Worm (Caenorhabditis elegans): ENCODE data around the gene dhrs-4.

dhrs-4 gene

DNA sequence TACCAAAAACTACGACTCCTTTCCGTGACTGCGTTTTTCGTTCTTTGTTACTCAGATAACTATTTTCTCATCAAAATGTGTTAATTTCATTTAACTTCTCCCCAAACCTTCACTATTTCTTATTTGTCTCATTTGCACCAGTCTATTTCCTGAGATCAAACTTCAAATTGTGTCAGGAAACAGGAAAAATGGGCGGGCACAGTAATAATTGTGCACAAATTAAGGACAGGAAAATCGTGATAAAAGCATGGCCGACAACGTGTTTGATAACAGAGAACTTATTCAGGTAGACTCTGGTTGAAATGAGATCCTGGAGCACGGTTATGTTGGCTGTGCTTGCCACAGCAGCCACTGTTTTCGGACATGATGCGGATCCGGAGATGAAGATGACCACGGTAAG, 2.7 kb upstream of the dhrs-4 start, which contains the start of gene lipl-1:
Gene lipl-1, plus strand, starts transcription at position 282 of the 400 bp plus-strand sequence.
- TF ChIP-seq flt-1 (GFP tag; IDR thresholded peaks at IDR 0.05) (no peak), med-1 (GFP tag; optimal IDR thresholded peaks at IDR 0.05; ENCODE audit: insufficient read depth) (no peak), klf-2 (GFP tag; conservative IDR thresholded peaks at IDR 0.05) (no peak), T22C8.4 (GFP tag; IDR thresholded peaks at IDR 0.05) (no peak)

DNA sequence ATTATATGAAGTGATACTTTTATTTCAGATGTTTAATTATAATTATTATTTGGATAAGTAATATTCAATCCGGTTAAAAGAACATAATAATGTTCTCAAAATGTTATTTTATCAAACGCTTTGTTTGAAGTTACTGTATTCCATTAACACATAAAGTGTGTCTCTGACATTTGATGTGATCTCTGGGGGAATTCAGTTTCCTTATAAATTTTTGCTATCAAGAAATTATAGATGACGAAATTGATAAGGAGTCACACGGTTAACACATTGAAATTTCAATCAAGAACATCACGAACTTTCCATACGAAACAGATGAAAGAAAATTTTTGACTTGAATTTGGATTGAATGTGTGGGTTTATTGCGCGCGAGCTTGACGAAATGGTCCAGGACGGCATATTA, 728 bp upstream of the dhrs-4 start:
- TF ChIP-seq T22C8.4 (GFP tag; IDR thresholded peaks at IDR 0.05) (no peak), flt-1 (GFP tag; IDR thresholded peaks at IDR 0.05) (no peak), med-1 (GFP tag; optimal IDR thresholded peaks at IDR 0.05; ENCODE audit: insufficient read depth) (no peak), ref-1 (GFP tag; conservative IDR thresholded peaks at IDR 0.05) (no peak), ztf-29 (GFP tag; IDR thresholded peaks at IDR 0.05) (no peak), tab-1 (GFP tag; IDR thresholded peaks at IDR 0.05) (no peak), klf-2 (GFP tag; conservative IDR thresholded peaks at IDR 0.05) (no peak), cog-1 (tag; optimal IDR thresholded peaks at IDR 0.05) (no peak), ztf-23 (GFP tag; IDR thresholded peaks at IDR 0.05) (no peak)

DNA sequence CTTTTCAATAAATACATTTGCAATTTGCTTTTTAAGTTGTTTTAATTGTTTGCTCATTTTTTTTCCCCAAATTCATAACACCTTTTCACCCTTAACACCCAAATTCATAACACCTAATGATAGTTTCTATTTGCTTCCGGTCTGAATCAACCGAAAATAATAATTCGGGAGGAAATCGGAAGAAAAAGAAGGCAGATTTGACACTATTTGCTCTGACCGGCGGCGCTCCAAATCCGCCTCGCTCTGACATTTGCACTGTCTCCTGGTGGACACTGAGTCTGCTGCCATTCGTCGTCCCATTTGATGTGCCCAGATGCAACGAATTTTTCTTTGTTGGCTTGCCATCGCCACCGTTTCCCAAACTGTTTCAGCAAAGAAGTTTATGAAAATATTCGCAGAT, 1.7 kb downstream of the dhrs-4 start, which contains the start of gene pqn-67:
Gene pqn-67, plus strand, starts transcription at position 301 of the 400 bp plus-strand sequence.
- no peak for TF ChIP-seq ztf-29 (GFP tag; IDR thresholded peaks at IDR 0.05)
- TF ChIP-seq klf-2 (GFP tag; conservative IDR thresholded peaks at IDR 0.05): no peak
- no peak for TF ChIP-seq T22C8.4 (GFP tag; IDR thresholded peaks at IDR 0.05)
- TF ChIP-seq flt-1 (GFP tag; IDR thresholded peaks at IDR 0.05): no peak
- TF ChIP-seq med-1 (GFP tag; optimal IDR thresholded peaks at IDR 0.05; ENCODE audit: insufficient read depth): no peak
- TF ChIP-seq ztf-23 (GFP tag; IDR thresholded peaks at IDR 0.05): no peak
- no peak for TF ChIP-seq tab-1 (GFP tag; IDR thresholded peaks at IDR 0.05)
- no peak for TF ChIP-seq cog-1 (tag; optimal IDR thresholded peaks at IDR 0.05)
- no peak for TF ChIP-seq ref-1 (GFP tag; conservative IDR thresholded peaks at IDR 0.05)

DNA sequence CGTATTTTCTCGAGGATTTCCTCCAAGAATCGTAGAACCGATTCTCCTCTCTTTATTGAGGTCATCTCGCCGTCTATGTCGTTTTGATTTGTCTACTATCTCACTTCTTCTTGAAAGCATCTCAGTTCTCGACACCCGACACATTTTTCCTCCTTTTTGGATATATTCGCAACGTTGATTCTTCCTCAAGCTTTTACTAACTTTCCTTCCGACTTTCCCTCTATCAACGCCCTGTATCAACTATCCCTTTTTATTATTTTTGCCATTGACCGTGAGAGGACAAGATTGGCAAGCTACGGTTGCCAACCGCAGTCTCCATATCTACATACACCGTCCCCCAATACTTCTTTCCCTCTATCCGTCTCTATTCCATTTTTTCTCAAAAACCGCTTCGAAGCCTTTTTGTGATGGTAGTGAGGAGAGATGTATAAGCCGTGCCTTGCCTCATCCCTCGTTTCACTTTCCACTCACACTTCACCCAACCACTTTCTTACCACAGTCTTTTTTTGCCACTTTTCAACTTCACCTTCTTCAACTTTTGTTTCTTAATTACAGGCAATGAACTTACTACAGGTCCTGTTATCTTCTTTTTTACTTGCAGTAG, 6.6 kb downstream of the dhrs-4 start, which contains the start of gene T16G1.2:
Gene T16G1.2, plus strand, starts transcription at position 554 of the 604 bp plus-strand sequence.
- no peak for TF ChIP-seq cog-1 (tag; optimal IDR thresholded peaks at IDR 0.05)
- no peak for TF ChIP-seq ref-1 (GFP tag; conservative IDR thresholded peaks at IDR 0.05)

DNA sequence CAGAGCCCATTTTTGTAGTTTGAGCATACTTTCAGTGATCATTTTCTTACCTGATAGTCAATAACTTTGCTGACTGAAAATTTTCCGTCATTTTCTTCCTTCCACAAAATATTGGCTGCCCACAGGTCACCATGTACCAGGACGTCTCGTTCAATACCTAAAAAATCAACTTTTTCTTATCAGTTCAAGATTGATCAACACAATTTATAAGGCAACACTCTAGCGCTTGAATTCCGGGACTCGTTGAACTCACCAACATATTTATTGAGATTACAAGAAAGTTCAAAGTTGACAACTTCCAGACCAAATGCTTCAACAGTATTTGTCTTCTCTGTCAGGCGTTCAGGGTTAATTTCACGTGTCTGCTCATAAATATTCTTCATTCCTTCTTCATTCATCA, 11.2 kb downstream of the dhrs-4 start:
- TF ChIP-seq med-1 (GFP tag; optimal IDR thresholded peaks at IDR 0.05; ENCODE audit: insufficient read depth) (no peak), tab-1 (GFP tag; IDR thresholded peaks at IDR 0.05) (no peak), klf-2 (GFP tag; conservative IDR thresholded peaks at IDR 0.05) (no peak), ztf-29 (GFP tag; IDR thresholded peaks at IDR 0.05) (no peak), T22C8.4 (GFP tag; IDR thresholded peaks at IDR 0.05) (no peak)

DNA sequence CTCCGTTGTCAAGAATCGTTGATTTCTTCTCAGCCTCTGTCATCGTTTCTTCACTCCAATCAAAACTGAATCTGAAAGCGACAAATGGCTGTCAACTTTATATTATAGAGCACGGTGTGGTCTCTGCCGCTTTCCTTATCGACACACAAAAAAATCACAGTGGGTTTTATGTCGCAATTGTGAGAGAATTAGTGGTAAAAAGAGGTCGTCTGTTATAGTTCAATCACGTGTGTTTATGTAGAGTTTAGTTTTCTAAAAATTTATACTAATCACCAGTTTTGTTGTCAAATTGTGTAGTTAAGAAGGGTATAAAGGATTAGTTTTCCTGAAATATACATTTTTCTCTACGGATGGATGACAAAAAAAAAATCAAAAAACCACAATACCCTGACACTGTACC, 12.6 kb downstream of the dhrs-4 start, which contains the start of gene T16G1.7:
Gene T16G1.7, minus strand, starts transcription at position 137 of the 400 bp plus-strand sequence.
- TF ChIP-seq ztf-29 (GFP tag; IDR thresholded peaks at IDR 0.05) (no peak), klf-2 (GFP tag; conservative IDR thresholded peaks at IDR 0.05) (no peak), cog-1 (tag; optimal IDR thresholded peaks at IDR 0.05) (no peak), flt-1 (GFP tag; IDR thresholded peaks at IDR 0.05) (no peak), tab-1 (GFP tag; IDR thresholded peaks at IDR 0.05) (no peak), ref-1 (GFP tag; conservative IDR thresholded peaks at IDR 0.05) (no peak), ztf-23 (GFP tag; IDR thresholded peaks at IDR 0.05) (no peak), med-1 (GFP tag; optimal IDR thresholded peaks at IDR 0.05; ENCODE audit: insufficient read depth) (no peak), T22C8.4 (GFP tag; IDR thresholded peaks at IDR 0.05) (no peak)

DNA sequence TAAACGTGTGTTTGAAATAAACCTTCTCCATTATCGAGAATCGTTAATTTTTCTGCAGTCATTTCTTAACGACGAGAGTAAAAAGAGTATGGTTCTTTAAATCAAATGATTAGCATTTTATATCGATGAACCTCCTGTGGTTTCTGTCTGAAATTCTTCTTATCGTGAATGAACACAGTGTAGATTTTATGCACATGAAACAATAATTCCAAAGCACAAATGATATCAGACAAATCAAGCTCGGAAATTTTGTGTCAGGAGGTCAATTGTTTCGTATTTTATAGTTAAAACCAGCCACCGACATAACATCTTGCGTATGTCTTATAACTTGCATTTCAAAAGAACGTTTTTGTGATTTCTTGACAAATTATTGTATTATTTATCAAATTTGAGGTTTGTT, 14.7 kb downstream of the dhrs-4 start, which contains the start of gene T16G1.6:
Gene T16G1.6, minus strand, starts transcription at position 77 of the 400 bp plus-strand sequence.
- TF ChIP-seq tab-1 (GFP tag; IDR thresholded peaks at IDR 0.05): no peak
- TF ChIP-seq flt-1 (GFP tag; IDR thresholded peaks at IDR 0.05): no peak
- no peak for TF ChIP-seq ztf-29 (GFP tag; IDR thresholded peaks at IDR 0.05)
- TF ChIP-seq ref-1 (GFP tag; conservative IDR thresholded peaks at IDR 0.05): no peak
- no peak for TF ChIP-seq ztf-23 (GFP tag; IDR thresholded peaks at IDR 0.05)
- TF ChIP-seq T22C8.4 (GFP tag; IDR thresholded peaks at IDR 0.05): no peak
- no peak for TF ChIP-seq klf-2 (GFP tag; conservative IDR thresholded peaks at IDR 0.05)
- no peak for TF ChIP-seq med-1 (GFP tag; optimal IDR thresholded peaks at IDR 0.05; ENCODE audit: insufficient read depth)

DNA sequence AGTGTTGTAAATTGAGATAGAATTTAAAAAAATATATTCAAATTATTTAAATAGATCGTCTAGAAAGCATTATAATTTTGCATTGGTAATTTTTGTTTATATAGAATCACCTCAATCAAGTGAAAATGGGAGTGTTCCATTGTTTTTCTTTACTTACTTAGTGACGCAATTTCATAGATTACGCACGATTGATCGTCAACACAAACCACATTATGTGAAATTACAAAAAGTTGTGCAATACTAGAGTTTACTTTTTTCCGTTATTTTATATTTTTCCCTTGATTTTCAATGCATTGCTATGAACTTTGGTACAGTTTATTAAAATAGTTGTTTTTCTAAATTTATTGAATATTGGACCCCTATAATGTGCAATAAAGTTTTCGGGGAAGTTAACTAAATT, 17.0 kb downstream of the dhrs-4 start, which contains the start of gene T16G1.5:
Gene T16G1.5, minus strand, starts transcription at position 119 of the 400 bp plus-strand sequence.
- TF ChIP-seq ztf-23 (GFP tag; IDR thresholded peaks at IDR 0.05) (no peak), tab-1 (GFP tag; IDR thresholded peaks at IDR 0.05) (no peak), ztf-29 (GFP tag; IDR thresholded peaks at IDR 0.05) (no peak), cog-1 (tag; optimal IDR thresholded peaks at IDR 0.05) (no peak), T22C8.4 (GFP tag; IDR thresholded peaks at IDR 0.05) (no peak), med-1 (GFP tag; optimal IDR thresholded peaks at IDR 0.05; ENCODE audit: insufficient read depth) (no peak), ref-1 (GFP tag; conservative IDR thresholded peaks at IDR 0.05) (no peak), flt-1 (GFP tag; IDR thresholded peaks at IDR 0.05) (no peak), klf-2 (GFP tag; conservative IDR thresholded peaks at IDR 0.05) (no peak)

DNA sequence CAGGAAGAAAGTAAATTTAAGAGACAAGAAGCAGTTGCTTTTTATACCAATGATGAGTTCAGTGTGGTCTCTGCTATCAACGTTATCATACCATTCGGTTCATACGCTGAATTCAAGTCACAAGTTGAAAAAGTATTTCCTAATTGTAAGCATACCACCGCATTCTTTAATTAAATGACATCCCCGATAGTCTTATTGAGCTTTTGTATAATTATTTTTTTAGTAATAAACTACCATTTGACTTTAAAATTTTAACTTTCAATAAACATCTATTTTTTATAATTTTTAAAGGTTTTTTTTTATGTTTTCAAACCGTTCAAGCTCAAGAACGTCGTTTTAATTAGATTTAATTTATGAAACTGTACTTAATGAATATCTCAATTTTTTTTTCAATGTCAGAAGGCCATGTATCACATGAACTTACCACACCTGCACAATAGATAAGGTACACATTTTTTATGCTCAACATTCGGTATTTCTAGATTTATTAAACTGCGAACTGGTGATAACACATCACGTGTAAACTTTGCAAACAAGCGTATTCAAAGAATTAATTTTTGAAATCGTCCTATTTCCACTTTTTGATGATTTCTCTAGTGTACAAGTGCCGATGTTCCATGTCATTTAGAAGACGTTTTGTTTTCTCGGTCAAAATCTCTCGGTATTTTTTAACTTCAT, 19.5 kb downstream of the dhrs-4 start, which contains the start of gene T16G1.4:
Gene T16G1.4, minus strand, starts transcription at position 51 of the 678 bp plus-strand sequence.
- TF ChIP-seq ztf-23 (GFP tag; IDR thresholded peaks at IDR 0.05): no peak
- TF ChIP-seq T22C8.4 (GFP tag; IDR thresholded peaks at IDR 0.05): no peak
- no peak for TF ChIP-seq flt-1 (GFP tag; IDR thresholded peaks at IDR 0.05)
- TF ChIP-seq ref-1 (GFP tag; conservative IDR thresholded peaks at IDR 0.05): no peak
- TF ChIP-seq tab-1 (GFP tag; IDR thresholded peaks at IDR 0.05): no peak
- TF ChIP-seq cog-1 (tag; optimal IDR thresholded peaks at IDR 0.05): no peak
- TF ChIP-seq med-1 (GFP tag; optimal IDR thresholded peaks at IDR 0.05; ENCODE audit: insufficient read depth): no peak
- no peak for TF ChIP-seq ztf-29 (GFP tag; IDR thresholded peaks at IDR 0.05)
- no peak for TF ChIP-seq klf-2 (GFP tag; conservative IDR thresholded peaks at IDR 0.05)
